Worm (Caenorhabditis elegans): ENCODE measurements around the gene mesp-1.
A peak's percentile ranks its signal among the peaks of the same experiment; 100 is the strongest.

mesp-1 gene

ce11 chrIV:8520594-8520993 lies 21.5 kb downstream of the mesp-1 start, which contains the start of gene pkg-2:
pkg-2 (plus strand) TSS chrIV:8520894.
- TF ChIP-seq drap-1 (GFP tag; optimal IDR thresholded peaks at IDR 0.05) (no peak), blmp-1 (tag; optimal IDR thresholded peaks at IDR 0.05) (no peak), unc-62 (GFP tag; optimal IDR thresholded peaks at IDR 0.05) (no peak)

- TF ChIP-seq sem-2 (GFP tag; optimal IDR thresholded peaks at IDR 0.05) (no peak), nhr-2 (tag; optimal IDR thresholded peaks at IDR 0.05) (no peak), ces-1 (GFP tag; optimal IDR thresholded peaks at IDR 0.05) (no peak), lsy-2 (tag; optimal IDR thresholded peaks at IDR 0.05) (no peak), mab-5 (tag; optimal IDR thresholded peaks at IDR 0.05) (no peak), unc-39 (tag; optimal IDR thresholded peaks at IDR 0.05) (no peak), nhr-12 (tag; optimal IDR thresholded peaks at IDR 0.05) (no peak), lin-32 (GFP tag; optimal IDR thresholded peaks at IDR 0.05) (no peak), snpc-4 (tag; optimal IDR thresholded peaks at IDR 0.05) (no peak), ham-2 (GFP tag; optimal IDR thresholded peaks at IDR 0.05) (no peak), ztf-11 (tag; optimal IDR thresholded peaks at IDR 0.05) (no peak), nhr-237 (tag; optimal IDR thresholded peaks at IDR 0.05) (no peak), lin-13 (tag; optimal IDR thresholded peaks at IDR 0.05) (no peak), nhr-28 (tag; optimal IDR thresholded peaks at IDR 0.05) (no peak), elt-3 (tag; optimal IDR thresholded peaks at IDR 0.05) (no peak), ceh-43 (GFP tag; optimal IDR thresholded peaks at IDR 0.05) (no peak), ceh-39 (tag; optimal IDR thresholded peaks at IDR 0.05) (no peak), nhr-76 (tag; optimal IDR thresholded peaks at IDR 0.05) (no peak), blmp-1 (tag; optimal IDR thresholded peaks at IDR 0.05) (no peak)
These were observed 24.9 kb downstream of the mesp-1 start for ce11 chrIV:8523981-8524380.

DNA sequence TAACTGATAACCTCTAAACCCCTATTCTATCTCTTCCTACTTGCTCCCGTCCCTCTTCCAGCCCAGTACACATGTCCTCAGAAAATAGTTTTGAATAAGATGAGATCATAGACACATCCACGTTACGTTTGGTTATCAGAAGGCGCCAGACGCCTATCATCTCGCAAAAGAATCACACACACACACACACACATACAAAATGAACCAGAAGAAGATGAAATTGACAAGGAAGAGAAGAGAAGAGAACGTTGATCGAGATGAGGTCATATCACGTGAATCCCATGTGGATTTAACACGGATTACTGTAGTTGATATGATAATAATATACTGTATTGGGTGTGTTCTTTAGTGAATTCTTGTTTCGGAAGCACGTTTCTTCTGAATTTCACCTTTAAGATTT lies 26.9 kb downstream of the mesp-1 start:
- TF ChIP-seq unc-62 (GFP tag; optimal IDR thresholded peaks at IDR 0.05), result peak; percentile 70
- no peak for TF ChIP-seq snpc-4 (tag; optimal IDR thresholded peaks at IDR 0.05)
- TF ChIP-seq hlh-1 (tag; optimal IDR thresholded peaks at IDR 0.05), result peak; percentile 55
- no peak for TF ChIP-seq nhr-28 (tag; optimal IDR thresholded peaks at IDR 0.05)
- no peak for TF ChIP-seq zip-8 (tag; optimal IDR thresholded peaks at IDR 0.05)
- TF ChIP-seq flh-1 (GFP tag; optimal IDR thresholded peaks at IDR 0.05), result no peak
- no peak for TF ChIP-seq nhr-237 (tag; optimal IDR thresholded peaks at IDR 0.05)
- peak; percentile 47 for TF ChIP-seq unc-120 (tag; optimal IDR thresholded peaks at IDR 0.05; ENCODE audit: poor library complexity, severe bottlenecking)
- no peak for TF ChIP-seq cnd-1 (tag; optimal IDR thresholded peaks at IDR 0.05)

DNA sequence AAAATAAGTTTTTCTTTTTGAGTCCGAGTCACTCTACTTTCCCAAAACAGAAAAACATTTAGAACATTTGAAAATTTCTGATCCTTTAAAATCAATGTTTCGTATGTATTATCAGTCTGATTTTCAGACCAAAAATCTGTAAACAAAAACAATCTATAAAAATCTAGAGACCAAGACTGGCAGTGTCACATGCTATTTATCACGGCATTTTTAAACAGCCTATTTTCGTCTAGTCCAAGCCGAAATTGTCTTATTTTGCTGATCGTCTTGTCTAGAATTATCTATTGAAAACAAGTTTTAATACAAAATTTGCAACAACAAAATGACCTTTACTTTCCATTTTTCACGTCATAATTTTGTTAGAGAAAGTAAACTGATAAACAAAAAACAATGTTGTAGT lies 27.5 kb downstream of the mesp-1 start:
- TF ChIP-seq mls-2 (tag; optimal IDR thresholded peaks at IDR 0.05) (no peak), unc-120 (tag; optimal IDR thresholded peaks at IDR 0.05; ENCODE audit: poor library complexity, severe bottlenecking) (no peak), lsy-2 (tag; optimal IDR thresholded peaks at IDR 0.05) (no peak), ceh-43 (GFP tag; optimal IDR thresholded peaks at IDR 0.05) (no peak), blmp-1 (tag; optimal IDR thresholded peaks at IDR 0.05) (no peak), lin-32 (GFP tag; optimal IDR thresholded peaks at IDR 0.05) (no peak), ceh-39 (tag; optimal IDR thresholded peaks at IDR 0.05) (no peak), elt-1 (tag; optimal IDR thresholded peaks at IDR 0.05; ENCODE audit: borderline replicate concordance, insufficient read depth) (no peak), ztf-11 (tag; optimal IDR thresholded peaks at IDR 0.05) (no peak), nhr-12 (tag; optimal IDR thresholded peaks at IDR 0.05) (no peak), pha-4 (tag; optimal IDR thresholded peaks at IDR 0.05) (no peak)

- TF ChIP-seq unc-120 (tag; optimal IDR thresholded peaks at IDR 0.05; ENCODE audit: poor library complexity, severe bottlenecking) (peak; percentile 22), lsy-2 (tag; optimal IDR thresholded peaks at IDR 0.05) (no peak), drap-1 (GFP tag; optimal IDR thresholded peaks at IDR 0.05) (no peak), blmp-1 (tag; optimal IDR thresholded peaks at IDR 0.05) (no peak), nhr-12 (tag; optimal IDR thresholded peaks at IDR 0.05) (no peak), elt-1 (tag; optimal IDR thresholded peaks at IDR 0.05; ENCODE audit: borderline replicate concordance, insufficient read depth) (no peak), unc-62 (GFP tag; optimal IDR thresholded peaks at IDR 0.05) (peak; percentile 35), elt-3 (tag; optimal IDR thresholded peaks at IDR 0.05) (peak; percentile 69)
These were observed 28.5 kb downstream of the mesp-1 start for ce11 chrIV:8527598-8528012.

- TF ChIP-seq mab-5 (tag; optimal IDR thresholded peaks at IDR 0.05) (no peak), lin-13 (tag; optimal IDR thresholded peaks at IDR 0.05) (no peak), nhr-76 (tag; optimal IDR thresholded peaks at IDR 0.05) (no peak), cnd-1 (tag; optimal IDR thresholded peaks at IDR 0.05) (no peak)
These were observed 29.2 kb downstream of the mesp-1 start for ce11 chrIV:8528345-8528744.
